Fruit fly (Drosophila melanogaster): ENCODE measurements around the gene Idgf2.

Gene Idgf2

DNA sequence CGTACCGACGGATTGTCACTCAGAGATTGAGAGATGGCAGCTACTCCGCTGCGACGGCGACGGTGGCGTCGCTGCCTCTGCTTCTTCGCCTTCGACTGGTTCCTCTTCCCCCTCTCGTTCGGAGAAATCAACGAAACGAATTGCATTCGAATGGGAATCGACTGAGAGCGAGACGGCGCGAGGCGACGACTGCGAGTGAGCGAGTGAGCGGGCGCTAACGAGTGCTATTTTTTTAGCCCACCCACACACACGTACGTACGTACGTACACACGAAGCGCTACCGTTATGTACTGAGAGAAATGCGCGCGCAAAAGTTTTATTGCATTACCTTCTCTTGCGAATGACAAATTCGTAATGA lies 38.5 kb downstream of the Idgf2 start, which contains the start of gene dac:
TSS of gene dac (minus strand) at position 356 of the 358 bp plus-strand sequence.
- TF ChIP-seq sna (GFP tag; IDR thresholded peaks at IDR 0.05; ENCODE audit: partially characterized antibody) (0 out of 2 replicates have a peak, but pooled peaks have one; percentile 30), Nf-YA (GFP tag; IDR thresholded peaks at IDR 0.05) (peak; percentile 21; the same call in 1 of the 2 replicates), CG4617 (GFP tag; optimal IDR thresholded peaks at IDR 0.05; ENCODE audit: borderline replicate concordance) (no peak), shn (GFP tag; optimal IDR thresholded peaks at IDR 0.05) (no peak), Opbp (GFP tag; IDR thresholded peaks at IDR 0.05; ENCODE audit: partially characterized antibody) (0 out of 3 replicates have a peak, but pooled peaks have one; percentile 34), Gug (GFP tag; IDR thresholded peaks at IDR 0.05) (no peak), ci (GFP tag; IDR thresholded peaks at IDR 0.05) (peak; percentile 66; the same call in 1 of the 3 replicates), Ets65A (GFP tag) (peak; percentile 35), sr (GFP tag; IDR thresholded peaks at IDR 0.05) (peak; percentile 55; the same call in 2 of the 3 replicates), prd (optimal IDR thresholded peaks at IDR 0.05) (no peak), prd (GFP tag; IDR thresholded peaks at IDR 0.05) (0 out of 3 replicates have a peak, but pooled peaks have one; percentile 12), jing (GFP tag; optimal IDR thresholded peaks at IDR 0.05) (peak; percentile 41), MBD-R2 (GFP tag; IDR thresholded peaks at IDR 0.05) (no peak), CG10321 (GFP tag; IDR thresholded peaks at IDR 0.05) (peak; percentile 68), Adf1 (GFP tag; IDR thresholded peaks at IDR 0.05) (peak; percentile 96), Deaf1 (tag; optimal IDR thresholded peaks at IDR 0.05) (peak; percentile 96), NC2α (GFP tag; optimal IDR thresholded peaks at IDR 0.05) (no peak), crol (GFP tag; IDR thresholded peaks at IDR 0.05) (peak; percentile 94), sens-2 (GFP tag; IDR thresholded peaks at IDR 0.05) (no peak), cad (GFP tag; optimal IDR thresholded peaks at IDR 0.05) (peak; percentile 61), Elba2 (GFP tag; optimal IDR thresholded peaks at IDR 0.05) (peak; percentile 11), BEAF-32 (GFP tag; optimal IDR thresholded peaks at IDR 0.05) (no peak), CG12155 (GFP tag; optimal IDR thresholded peaks at IDR 0.05) (peak; percentile 19), Jarid2 (GFP tag; optimal IDR thresholded peaks at IDR 0.05) (peak; percentile 33), Med (GFP tag) (peak; percentile 43), chinmo (GFP tag; IDR thresholded peaks at IDR 0.05; ENCODE audit: partially characterized antibody) (peak; percentile 49; the same call in 1 of the 4 replicates), seq (GFP tag; IDR thresholded peaks at IDR 0.05) (no peak), rib (GFP tag; IDR thresholded peaks at IDR 0.05) (peak; percentile 58; the same call in 1 of the 2 replicates), kni (GFP tag; optimal IDR thresholded peaks at IDR 0.05) (no peak), Drgx (GFP tag; IDR thresholded peaks at IDR 0.05) (0 out of 2 replicates have a peak, but pooled peaks have one; percentile 7), gem (tag; optimal IDR thresholded peaks at IDR 0.05) (no peak), CG1647 (GFP tag; optimal IDR thresholded peaks at IDR 0.05) (no peak), CG3065 (GFP tag; optimal IDR thresholded peaks at IDR 0.05) (no peak), Nf-YC (tag; optimal IDR thresholded peaks at IDR 0.05) (no peak), btn (GFP tag; optimal IDR thresholded peaks at IDR 0.05) (no peak), nerfin-2 (GFP tag; IDR thresholded peaks at IDR 0.05; ENCODE audit: partially characterized antibody) (no peak), CG9932 (GFP tag; IDR thresholded peaks at IDR 0.05) (no peak), fru (optimal IDR thresholded peaks at IDR 0.05) (peak; percentile 25), Ptx1 (GFP tag; IDR thresholded peaks at IDR 0.05) (0 out of 2 replicates have a peak, but pooled peaks have one; percentile 9), CG8359 (GFP tag; optimal IDR thresholded peaks at IDR 0.05; ENCODE audit: borderline replicate concordance) (no peak), CG32532 (GFP tag; IDR thresholded peaks at IDR 0.05) (no peak), CG17385 (GFP tag; optimal IDR thresholded peaks at IDR 0.05) (peak; percentile 58), Rfx (GFP tag; IDR thresholded peaks at IDR 0.05) (0 out of 2 replicates have a peak, but pooled peaks have one; percentile 5), zf30C (GFP tag; optimal IDR thresholded peaks at IDR 0.05) (peak; percentile 12), abd-A (tag; optimal IDR thresholded peaks at IDR 0.05) (peak; percentile 31), CG2199 (GFP tag; IDR thresholded peaks at IDR 0.05) (peak; percentile 53; the same call in 1 of the 3 replicates), D19A (tag; optimal IDR thresholded peaks at IDR 0.05) (no peak), CG16813 (GFP tag; IDR thresholded peaks at IDR 0.05; ENCODE audit: partially characterized antibody) (0 out of 3 replicates have a peak, but pooled peaks have one; percentile 13), gsb-n (tag; optimal IDR thresholded peaks at IDR 0.05) (peak; percentile 61), fd102C (GFP tag; optimal IDR thresholded peaks at IDR 0.05) (no peak), z (GFP tag; IDR thresholded peaks at IDR 0.05) (peak; percentile 69; the same call in 1 of the 3 replicates)

Data from whole organism, embryonic.